Worm (Caenorhabditis elegans) whole organism, L4 larva: ENCODE measurements around the gene rtfo-1.

Source experiments
- F10B5.3 ChIP-seq: sonication (generic microtip); optimal IDR thresholded peaks from 2 replicates; lab custom pipeline; 2016; ENCODE audit warnings: mild to moderate bottlenecking, missing genetic modification characterization, missing compliant biosample characterization
- F26F4.8 ChIP-seq: fragments of 200-800 bp; sonication (Bioruptor generic); conservative IDR thresholded peaks from 2 replicates; pipeline ENCODE4 v1.3.6; 2022; ENCODE audit warnings: missing genetic modification characterization, missing compliant biosample characterization
- F37D6.2 ChIP-seq: sonication (generic microtip); optimal IDR thresholded peaks from 2 replicates; lab custom pipeline; 2016; ENCODE audit warnings: mild to moderate bottlenecking, missing genetic modification characterization, missing compliant biosample characterization
- F44E2.7 ChIP-seq: fragments of 200-800 bp; sonication (Bioruptor generic); IDR thresholded peaks from 2 replicates; pipeline ENCODE4 v2.1.2; 2022; ENCODE audit warnings: missing genetic modification characterization, missing compliant biosample characterization
- R02D3.7 ChIP-seq: fragments of 150-350 bp; sonication (generic microtip); optimal IDR thresholded peaks from 3 replicates; lab custom pipeline; 2014; ENCODE audit warnings: missing biosample characterization, missing genetic modification characterization
- T20F7.1 ChIP-seq: fragments of 200-800 bp; sonication (Bioruptor generic); optimal IDR thresholded peaks from 2 replicates; lab custom pipeline; 2018; ENCODE audit warnings: mild to moderate bottlenecking, missing genetic modification characterization, missing compliant biosample characterization
- Y48G9A.11 ChIP-seq: fragments of 200-800 bp; sonication (Bioruptor generic); IDR thresholded peaks from 2 replicates; pipeline ENCODE4 v1.3.6; 2022; ENCODE audit warnings: missing genetic modification reagents, missing genetic modification characterization, missing compliant biosample characterization
- ZK546.5 ChIP-seq, 2 experiments: sonication (generic microtip); optimal IDR thresholded peaks; 2 replicates each; lab custom pipeline; 2017; ENCODE audit warnings: missing biosample characterization in 2 of 2, missing genetic modification characterization in 2 of 2
- aha-1 ChIP-seq: fragments of 150-350 bp; peaks from one replicate; lab custom pipeline; 2014; ENCODE audit warnings: missing biosample characterization, missing genetic modification characterization
- attf-4 ChIP-seq: sonication (generic microtip); optimal IDR thresholded peaks from 3 replicates; lab custom pipeline; 2017; ENCODE audit warnings: missing biosample characterization, missing genetic modification characterization
- ceh-28 ChIP-seq: fragments of 150-350 bp; optimal IDR thresholded peaks from 2 replicates; lab custom pipeline; 2014; ENCODE audit warnings: missing biosample characterization, missing genetic modification reagents, missing genetic modification characterization
- ceh-32 ChIP-seq: sonication (generic microtip); optimal IDR thresholded peaks from 2 replicates; lab custom pipeline; 2016; ENCODE audit warnings: mild to moderate bottlenecking, missing genetic modification characterization, missing compliant biosample characterization; ENCODE audit not compliant: poor library complexity
- ceh-82 ChIP-seq: sonication (generic microtip); optimal IDR thresholded peaks from 2 replicates; lab custom pipeline; 2017; ENCODE audit warnings: missing biosample characterization, missing genetic modification characterization
- ces-1 ChIP-seq: fragments of 150-350 bp; sonication (generic microtip); optimal IDR thresholded peaks from 4 replicates; lab custom pipeline; 2014; ENCODE audit warnings: missing biosample characterization, missing genetic modification reagents, missing genetic modification characterization
- daf-19 ChIP-seq: fragments of 200-800 bp; sonication (Bioruptor generic); conservative IDR thresholded peaks from 2 replicates; pipeline ENCODE4 v1.3.6; 2022; ENCODE audit warnings: missing genetic modification characterization, missing compliant biosample characterization
- dmd-6 ChIP-seq: fragments of 200-800 bp; sonication (Bioruptor generic); IDR thresholded peaks from 2 replicates; pipeline ENCODE4 v1.3.6; 2022; ENCODE audit warnings: missing genetic modification reagents, missing genetic modification characterization, missing compliant biosample characterization
- dmd-9 ChIP-seq: fragments of 200-800 bp; sonication (Bioruptor generic); IDR thresholded peaks from 2 replicates; pipeline ENCODE4 v1.3.6; 2022; ENCODE audit warnings: missing genetic modification reagents, missing genetic modification characterization, missing compliant biosample characterization
- dpl-1 ChIP-seq: fragments of 150-350 bp; optimal IDR thresholded peaks from 2 replicates; lab custom pipeline; 2014; ENCODE audit warnings: missing biosample characterization, missing genetic modification reagents, missing genetic modification characterization
- duxl-1 ChIP-seq: sonication (generic microtip); optimal IDR thresholded peaks from 2 replicates; lab custom pipeline; 2016; ENCODE audit warnings: mild to moderate bottlenecking, missing genetic modification characterization, moderate library complexity, missing compliant biosample characterization; ENCODE audit not compliant: poor library complexity
- egl-43 ChIP-seq: fragments of 200-800 bp; sonication (Bioruptor generic); IDR thresholded peaks from 2 replicates; pipeline ENCODE4 v1.3.6; 2022; ENCODE audit warnings: missing genetic modification reagents, missing genetic modification characterization, missing compliant biosample characterization
- gei-8 ChIP-seq: fragments of 200-800 bp; sonication (Bioruptor generic); optimal IDR thresholded peaks from 2 replicates; lab custom pipeline; 2018; ENCODE audit warnings: mild to moderate bottlenecking, missing genetic modification characterization, missing compliant biosample characterization
- hif-1 ChIP-seq, 2 experiments: sonication (generic microtip); optimal IDR thresholded peaks; 2 replicates each; lab custom pipeline; 2016 to 2017; ENCODE audit warnings: missing compliant biosample characterization in 2 of 2, missing genetic modification characterization in 2 of 2, missing genetic modification reagents in 2 of 2, missing genotype in 2 of 2, mild to moderate bottlenecking in 1 of 2
- hlh-30 ChIP-seq: sonication (generic microtip); optimal IDR thresholded peaks from 2 replicates; lab custom pipeline; 2017; ENCODE audit warnings: antibody characterized with exemption, mild to moderate bottlenecking, missing genetic modification characterization, missing compliant biosample characterization; ENCODE audit not compliant: insufficient read depth
- lin-13 ChIP-seq: fragments of 150-350 bp; optimal IDR thresholded peaks from 2 replicates; lab custom pipeline; 2014; ENCODE audit warnings: missing biosample characterization, missing genetic modification reagents, missing genetic modification characterization
- lin-15B ChIP-seq: fragments of 150-350 bp; sonication (generic microtip); optimal IDR thresholded peaks from 3 replicates; lab custom pipeline; 2014; ENCODE audit warnings: missing biosample characterization, missing genetic modification characterization
- mes-2 ChIP-seq: sonication (generic microtip); optimal IDR thresholded peaks from 2 replicates; lab custom pipeline; 2016; ENCODE audit warnings: missing genotype, mild to moderate bottlenecking, missing genetic modification characterization, missing compliant biosample characterization; ENCODE audit not compliant: poor library complexity, severe bottlenecking
- mxl-2 ChIP-seq: fragments of 200-800 bp; sonication (Bioruptor generic); conservative IDR thresholded peaks from 2 replicates; pipeline ENCODE4 v1.3.6; 2022; ENCODE audit warnings: missing genetic modification reagents, missing genetic modification characterization, missing compliant biosample characterization
- nhr-28 ChIP-seq: fragments of 150-350 bp; optimal IDR thresholded peaks from 2 replicates; lab custom pipeline; 2014; ENCODE audit warnings: missing biosample characterization, missing genetic modification characterization
- saeg-2 ChIP-seq: fragments of 200-800 bp; sonication (Bioruptor generic); IDR thresholded peaks from 2 replicates; pipeline ENCODE4 v1.3.6; 2022; ENCODE audit warnings: missing genetic modification reagents, missing genetic modification characterization, missing compliant biosample characterization
- set-16 ChIP-seq: fragments of 200-800 bp; sonication (Bioruptor generic); IDR thresholded peaks from 2 replicates; pipeline ENCODE4 v1.3.6; 2022; ENCODE audit warnings: missing genetic modification reagents, missing genetic modification characterization, missing compliant biosample characterization
- spr-3 ChIP-seq: fragments of 200-800 bp; sonication (Bioruptor generic); optimal IDR thresholded peaks from 2 replicates; lab custom pipeline; 2018; ENCODE audit warnings: mild to moderate bottlenecking, missing genetic modification characterization, missing compliant biosample characterization
- unc-130 ChIP-seq: sonication (generic microtip); optimal IDR thresholded peaks from 2 replicates; lab custom pipeline; 2016; ENCODE audit warnings: missing genetic modification reagents, missing genetic modification characterization, missing compliant biosample characterization
- unc-62 ChIP-seq, 3 experiments: fragments of 150-350 bp in 1 of 3; sonication (generic microtip); optimal IDR thresholded peaks in 2 of 3; peaks in 1 of 3; 1 replicate in 1 of 3; 2 replicates in 2 of 3; lab custom pipeline; 2014 to 2017; ENCODE audit warnings: missing biosample characterization in 3 of 3, missing genetic modification characterization in 3 of 3, missing genetic modification reagents in 3 of 3, missing genotype in 1 of 3
- vab-7 ChIP-seq: fragments of 200-800 bp; sonication (Bioruptor generic); IDR thresholded peaks from 2 replicates; pipeline ENCODE4 v1.3.6; 2022; ENCODE audit warnings: missing genetic modification reagents, missing genetic modification characterization, missing compliant biosample characterization
- zfp-3 ChIP-seq: fragments of 200-800 bp; sonication (Bioruptor generic); conservative IDR thresholded peaks from 2 replicates; pipeline ENCODE4 v1.3.6; 2022; ENCODE audit warnings: missing genetic modification reagents, missing genetic modification characterization, missing compliant biosample characterization
- ztf-7 ChIP-seq: fragments of 150-350 bp; optimal IDR thresholded peaks from 2 replicates; lab custom pipeline; 2014; ENCODE audit warnings: missing biosample characterization, missing genetic modification characterization

The rtfo-1 gene

ce11 chrV:9620417-9620816, 38.0 kb upstream of the rtfo-1 start (continued):
- TF ChIP-seq ztf-7 (tag; lab: Kevin White, UChicago) (no peak), hif-1 (tag; optimal IDR thresholded peaks at IDR 0.05; lab: Kevin White, UChicago) (no peak), mxl-2 (no peak), F26F4.8 (GFP tag; lab: Robert Waterston, UW) (no peak), ceh-28 (tag; lab: Kevin White, UChicago) (no peak), set-16 (GFP tag; lab: Robert Waterston, UW) (peak; percentile 95), saeg-2 (GFP tag; lab: Robert Waterston, UW) (0 out of 2 replicates have a peak, but pooled peaks have one; percentile 39), ces-1 (no peak)

DNA sequence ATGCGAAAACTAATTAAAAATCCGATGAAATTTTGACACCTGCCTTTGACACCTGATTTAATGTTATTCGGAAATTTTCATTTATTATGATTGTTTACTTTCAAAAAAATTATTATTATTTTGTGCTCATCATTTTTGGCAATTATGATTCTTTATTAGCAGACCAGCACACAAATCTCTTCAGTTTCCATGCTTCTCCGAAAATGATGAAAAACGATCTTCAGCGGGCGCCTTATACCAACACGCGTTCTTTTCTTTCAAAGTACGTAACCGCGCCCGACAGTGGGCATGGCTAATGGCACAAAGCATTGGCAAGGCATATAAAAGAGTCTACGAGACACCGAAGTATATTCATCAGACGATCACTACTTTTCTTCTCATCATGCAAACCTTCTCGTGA, 37.4 kb upstream of the rtfo-1 start, which contains the start of gene idpc-6:
TSS of gene idpc-6 (plus strand) at position 301 of the 400 bp plus-strand sequence.
- TF ChIP-seq F37D6.2 (no peak), hlh-30 (tag; lab: Kevin White, UChicago) (no peak), F10B5.3 (tag; lab: Kevin White, UChicago) (no peak), mes-2 (no peak)
- TF ChIP-seq, all 104 proteins: peak for 0

DNA sequence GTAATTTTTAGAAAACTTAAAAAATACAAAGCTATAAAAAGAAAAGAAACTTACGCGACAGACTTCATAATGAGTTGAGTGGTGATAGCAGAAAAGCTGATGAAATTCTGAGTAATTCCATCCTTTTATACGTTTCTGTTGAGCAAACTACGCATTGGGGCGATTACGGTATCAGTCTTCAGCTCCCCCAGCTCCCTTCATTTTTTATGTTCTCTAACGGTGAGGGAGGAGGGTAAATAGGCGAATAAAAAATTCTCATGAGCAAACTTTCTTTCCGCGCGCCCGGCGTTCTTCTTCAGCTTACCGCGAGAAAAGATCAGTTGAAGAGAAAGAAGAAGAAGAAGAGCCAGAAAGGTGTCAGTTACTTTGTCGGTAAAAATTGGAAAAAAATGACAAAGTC, 36.5 kb upstream of the rtfo-1 start, which contains the start of gene idpc-7:
TSS of gene idpc-7 (minus strand) at position 101 of the 400 bp plus-strand sequence.
- TF ChIP-seq lin-13 (GFP tag; lab: Kevin White, UChicago) (no peak), ZK546.5 (tag; optimal IDR thresholded peaks at IDR 0.05; lab: Kevin White, UChicago) (no peak), mes-2 (no peak), aha-1 (no peak), dmd-9 (GFP tag; lab: Robert Waterston, UW) (no peak), R02D3.7 (no peak), F44E2.7 (GFP tag; lab: Robert Waterston, UW) (no peak), set-16 (GFP tag; lab: Robert Waterston, UW) (no peak), dmd-6 (no peak), mxl-2 (no peak), ceh-82 (tag; lab: Kevin White, UChicago) (no peak)
- TF ChIP-seq, all 104 proteins: peak for 0

DNA sequence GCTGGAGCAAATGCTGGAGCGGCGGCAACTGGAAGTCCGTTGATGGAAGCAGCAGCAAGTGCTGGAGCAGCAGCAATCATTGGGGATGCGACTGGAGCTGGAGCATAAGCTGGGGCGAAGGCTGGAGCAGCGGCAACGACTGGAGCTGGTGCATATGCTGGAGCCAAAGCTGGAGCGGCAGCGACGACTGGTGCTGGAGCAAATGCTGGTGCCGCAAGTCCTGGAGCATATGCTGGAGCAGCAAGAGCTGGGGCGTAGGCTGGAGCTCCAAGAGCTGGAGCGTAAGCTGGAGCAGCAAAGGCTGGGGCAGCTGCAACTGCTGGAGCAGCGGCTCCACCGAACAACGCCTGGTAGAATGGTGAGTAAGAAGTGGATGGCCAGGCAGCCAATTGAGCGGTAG, 36.0 kb upstream of the rtfo-1 start:
- no peak for TF ChIP-seq ceh-32 (tag; lab: Kevin White, UChicago)
- peak; percentile 96 for TF ChIP-seq set-16 (GFP tag; lab: Robert Waterston, UW)
- TF ChIP-seq vab-7 (GFP tag; lab: Robert Waterston, UW): 0 out of 2 replicates have a peak, but pooled peaks have one; percentile 17
- TF ChIP-seq egl-43: peak; percentile 74
- no peak for TF ChIP-seq unc-130 (GFP tag; lab: Kevin White, UChicago)
- TF ChIP-seq spr-3 (GFP tag; lab: Kevin White, UChicago): no peak
- no peak for TF ChIP-seq zfp-3 (GFP tag; lab: Robert Waterston, UW)
- TF ChIP-seq, all 104 proteins: peak for 3

DNA sequence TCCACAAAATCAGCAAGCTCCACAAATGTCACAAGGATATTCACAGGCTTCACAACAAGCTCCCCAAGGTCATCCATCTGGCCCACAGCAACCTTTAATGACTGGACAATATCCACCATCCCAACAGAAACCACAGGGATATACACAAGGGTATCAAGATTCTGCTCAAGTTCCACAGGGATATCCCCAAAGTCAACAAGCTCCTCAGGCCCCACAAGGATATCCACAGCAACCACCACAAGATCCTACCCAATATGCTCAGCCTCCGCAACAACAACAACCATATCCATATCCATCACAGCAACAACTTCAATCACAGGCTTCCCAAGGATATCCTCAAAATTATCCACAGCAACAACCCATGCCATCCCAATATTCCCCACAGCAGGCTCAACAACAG, 34.2 kb upstream of the rtfo-1 start:
- TF ChIP-seq unc-62 (GFP tag; optimal IDR thresholded peaks at IDR 0.05 in 1 of 2; lab: Kevin White, UChicago) (no peak), unc-62 (tag; optimal IDR thresholded peaks at IDR 0.05; lab: Kevin White, UChicago) (no peak), lin-15B (no peak), hif-1 (tag; optimal IDR thresholded peaks at IDR 0.05; lab: Kevin White, UChicago) (no peak), daf-19 (GFP tag; lab: Robert Waterston, UW) (no peak), attf-4 (no peak), spr-3 (GFP tag; lab: Kevin White, UChicago) (no peak), duxl-1 (tag; lab: Kevin White, UChicago) (no peak), dmd-9 (GFP tag; lab: Robert Waterston, UW) (no peak), F10B5.3 (tag; lab: Kevin White, UChicago) (no peak), nhr-28 (tag; lab: Kevin White, UChicago) (no peak), dpl-1 (GFP tag; lab: Kevin White, UChicago) (no peak), T20F7.1 (GFP tag; lab: Kevin White, UChicago) (no peak), Y48G9A.11 (GFP tag; lab: Robert Waterston, UW) (no peak), gei-8 (GFP tag; lab: Kevin White, UChicago) (no peak)
- TF ChIP-seq, all 104 proteins: peak for 0
